Fruit fly (Drosophila melanogaster): ENCODE results near the gene CG32187.
A peak's percentile ranks its signal among the peaks of the same experiment; 100 is the strongest.

The CG32187 gene

dm6 chr3L:17759072-17759747 is 47.0 kb downstream of the CG32187 start, which contains the start of gene CG32181:
CG32181 (plus strand) TSS chr3L:17759697.
- no peak for TF ChIP-seq CG17806 (tag; optimal IDR thresholded peaks at IDR 0.05)
- TF ChIP-seq rn (GFP tag; IDR thresholded peaks at IDR 0.05) = no peak
- no peak for TF ChIP-seq CG4496 (GFP tag; IDR thresholded peaks at IDR 0.05)
- no peak for TF ChIP-seq Pif1B (GFP tag; optimal IDR thresholded peaks at IDR 0.05)
- TF ChIP-seq CG8301 (tag; optimal IDR thresholded peaks at IDR 0.05) = no peak
- TF ChIP-seq fd96Ca (GFP tag; IDR thresholded peaks at IDR 0.05) = no peak
- TF ChIP-seq CG34367 (tag; optimal IDR thresholded peaks at IDR 0.05) = no peak
- no peak for TF ChIP-seq CG14655 (GFP tag; optimal IDR thresholded peaks at IDR 0.05)
- TF ChIP-seq CG13204 (GFP tag; optimal IDR thresholded peaks at IDR 0.05) = no peak
- no peak for TF ChIP-seq CG12605 (GFP tag; IDR thresholded peaks at IDR 0.05)

DNA sequence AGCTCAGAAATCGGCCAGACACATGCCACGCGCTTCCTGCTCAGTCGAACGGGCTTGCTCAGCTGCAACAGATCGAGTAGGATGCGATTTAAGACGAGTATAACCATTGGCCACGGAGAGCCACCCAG is 48.2 kb downstream of the CG32187 start, which contains the start of gene CG32182:
TSS of gene CG32182 (plus strand) at position 29 of the 128 bp plus-strand sequence.
- no peak for TF ChIP-seq Pif1B (GFP tag; optimal IDR thresholded peaks at IDR 0.05)
- TF ChIP-seq CG8159 (tag; optimal IDR thresholded peaks at IDR 0.05) = no peak
- TF ChIP-seq CG12605 (GFP tag; IDR thresholded peaks at IDR 0.05) = no peak
- TF ChIP-seq CG14655 (GFP tag; optimal IDR thresholded peaks at IDR 0.05) = no peak
- no peak for TF ChIP-seq CG8301 (tag; optimal IDR thresholded peaks at IDR 0.05)
- no peak for TF ChIP-seq CG4496 (GFP tag; IDR thresholded peaks at IDR 0.05)

dm6 chr3L:17757156-17758083 is 48.7 kb downstream of the CG32187 start:
- TF ChIP-seq D1 (tag; optimal IDR thresholded peaks at IDR 0.05) = peak; percentile 61
- TF ChIP-seq CG15710 (tag; optimal IDR thresholded peaks at IDR 0.05) = peak; percentile 78
- TF ChIP-seq CG34367 (tag; optimal IDR thresholded peaks at IDR 0.05) = peak; percentile 61
- TF ChIP-seq CG32121 (GFP tag; IDR thresholded peaks at IDR 0.05) = peak; percentile 37; the same call in 1 of the 2 replicates
- peak; percentile 66; the same call in 1 of the 3 replicates for TF ChIP-seq CG4496 (GFP tag; IDR thresholded peaks at IDR 0.05)
- TF ChIP-seq Ets98B (GFP tag; IDR thresholded peaks at IDR 0.05) = no peak; the same call in 1 of the 2 replicates
- peak; percentile 72 for TF ChIP-seq Pif1A (GFP tag; optimal IDR thresholded peaks at IDR 0.05)
- TF ChIP-seq CG8159 (tag; optimal IDR thresholded peaks at IDR 0.05) = peak; percentile 88
- peak; percentile 79 for TF ChIP-seq CG8301 (tag; optimal IDR thresholded peaks at IDR 0.05)
- TF ChIP-seq rn (GFP tag; IDR thresholded peaks at IDR 0.05) = no peak
- TF ChIP-seq CG12605 (GFP tag; IDR thresholded peaks at IDR 0.05) = peak; percentile 25; the same call in 1 of the 2 replicates
- peak; percentile 47 for TF ChIP-seq EcR (GFP tag; optimal IDR thresholded peaks at IDR 0.05)
- peak; percentile 1 for TF ChIP-seq gl (tag; optimal IDR thresholded peaks at IDR 0.05)
- TF ChIP-seq CG17806 (tag; optimal IDR thresholded peaks at IDR 0.05) = peak; percentile 70
- TF ChIP-seq Pif1B (GFP tag; optimal IDR thresholded peaks at IDR 0.05) = peak; percentile 71
- no peak for TF ChIP-seq CG10348 (GFP tag; IDR thresholded peaks at IDR 0.05)
- no peak for TF ChIP-seq fd96Ca (GFP tag; IDR thresholded peaks at IDR 0.05)
- peak; percentile 19 for TF ChIP-seq CG13204 (GFP tag; optimal IDR thresholded peaks at IDR 0.05)
- peak; percentile 76 for TF ChIP-seq CG9948 (tag; optimal IDR thresholded peaks at IDR 0.05)
- TF ChIP-seq CG14655 (GFP tag; optimal IDR thresholded peaks at IDR 0.05) = peak; percentile 83
- no peak for TF ChIP-seq Snoo (tag; optimal IDR thresholded peaks at IDR 0.05)
